Fruit fly (Drosophila melanogaster) whole organism, embryonic: ENCODE results near the gene Cpr64Ab.
A peak's percentile ranks its signal among the peaks of the same experiment; 100 is the strongest.

Source experiments
- Bdp1 ChIP-seq: fragments of 200-800 bp; sonication (Bioruptor generic); optimal IDR thresholded peaks from 3 replicates; lab custom pipeline; 2016; ENCODE audit warnings: missing biosample characterization, missing genetic modification characterization
- CG11695 ChIP-seq: fragments of 200-800 bp; sonication (Bioruptor generic); IDR thresholded peaks from 3 replicates; pipeline ENCODE4 v1.3.6; 2022; ENCODE audit warnings: missing biosample characterization, missing genetic modification characterization
- CG14667 ChIP-seq: fragments of 200-800 bp; sonication (Bioruptor generic); IDR thresholded peaks from 2 replicates; pipeline ENCODE4 v1.3.6; 2022; ENCODE audit warnings: missing biosample characterization, missing genetic modification characterization
- CG17385 ChIP-seq: fragments of 200-800 bp; sonication (Bioruptor generic); optimal IDR thresholded peaks from 3 replicates; lab custom pipeline; 2018; ENCODE audit warnings: missing biosample characterization, mild to moderate bottlenecking, missing genetic modification characterization
- CG17568 ChIP-seq: fragments of 200-800 bp; sonication (Bioruptor generic); optimal IDR thresholded peaks from 2 replicates; lab custom pipeline; 2018; ENCODE audit warnings: missing biosample characterization, mild to moderate bottlenecking, missing genetic modification characterization, moderate library complexity
- CG18599 ChIP-seq: fragments of 200-800 bp; sonication (Bioruptor generic); optimal IDR thresholded peaks from 3 replicates; lab custom pipeline; 2017; ENCODE audit warnings: missing biosample characterization, missing genetic modification characterization, mild to moderate bottlenecking, moderate library complexity, missing genetic modification reagents
- CG4617 ChIP-seq: fragments of 200-800 bp; sonication (Bioruptor generic); optimal IDR thresholded peaks from 3 replicates; lab custom pipeline; 2016; ENCODE audit warnings: missing biosample characterization, missing genetic modification characterization, borderline replicate concordance
- CG4854 ChIP-seq: fragments of 200-800 bp; sonication (Bioruptor generic); optimal IDR thresholded peaks from 2 replicates; lab custom pipeline; 2016; ENCODE audit warnings: missing biosample characterization, missing genetic modification characterization, inconsistent platforms
- CG5245 ChIP-seq: fragments of 200-800 bp; sonication (Bioruptor generic); optimal IDR thresholded peaks from 3 replicates; lab custom pipeline; 2016; ENCODE audit warnings: missing biosample characterization, missing genetic modification characterization
- CG7372 ChIP-seq: fragments of 200-800 bp; sonication (Bioruptor generic); IDR thresholded peaks from 2 replicates; pipeline ENCODE4 v1.3.6; 2022; ENCODE audit warnings: missing biosample characterization, missing genetic modification characterization
- CG8765 ChIP-seq: fragments of 200-800 bp; sonication (Bioruptor generic); IDR thresholded peaks from 2 replicates; pipeline ENCODE4 v1.3.6; 2022; ENCODE audit warnings: missing biosample characterization, missing genetic modification characterization
- Camta ChIP-seq: fragments of 200-800 bp; sonication (Bioruptor generic); optimal IDR thresholded peaks from 2 replicates; lab custom pipeline; 2016; ENCODE audit warnings: missing biosample characterization, missing genetic modification characterization
- Gug ChIP-seq: fragments of 200-800 bp; sonication (Bioruptor generic); IDR thresholded peaks from 4 replicates; pipeline ENCODE4 v1.3.6; 2022; ENCODE audit warnings: missing biosample characterization, missing genetic modification characterization
- Hand ChIP-seq: fragments of 200-800 bp; sonication (Bioruptor generic); optimal IDR thresholded peaks from 2 replicates; lab custom pipeline; 2017; ENCODE audit warnings: mild to moderate bottlenecking, missing biosample characterization, missing genetic modification reagents, missing genetic modification characterization
- Hr39 ChIP-seq: fragments of >200 bp; optimal IDR thresholded peaks from 2 replicates; lab custom pipeline; 2017
- Lim3 ChIP-seq: fragments of 200-800 bp; sonication (Bioruptor generic); IDR thresholded peaks from 2 replicates; pipeline ENCODE4 v1.3.6; 2022; ENCODE audit warnings: missing biosample characterization, missing genetic modification characterization
- Nf-YA ChIP-seq: fragments of 200-800 bp; sonication (Bioruptor generic); IDR thresholded peaks from 2 replicates; pipeline ENCODE4 v1.3.6; 2022; ENCODE audit warnings: missing biosample characterization, missing genetic modification characterization
- Rfx ChIP-seq: fragments of 200-800 bp; sonication (Bioruptor generic); IDR thresholded peaks from 2 replicates; pipeline ENCODE4 v1.3.6; 2022; ENCODE audit warnings: missing biosample characterization, missing genetic modification characterization
- Scr ChIP-seq: fragments of 200-800 bp; sonication (Bioruptor generic); IDR thresholded peaks from 2 replicates; pipeline ENCODE4 v1.3.6; 2022; ENCODE audit warnings: missing biosample characterization, missing genetic modification characterization; ENCODE audit not compliant: partially characterized antibody
- Sin3A ChIP-seq: fragments of >200 bp; optimal IDR thresholded peaks from 2 replicates; lab custom pipeline; 2018
- Tbp ChIP-seq: fragments of >200 bp; optimal IDR thresholded peaks from 2 replicates; lab custom pipeline; 2018; ENCODE audit warnings: missing biosample characterization, missing genetic modification characterization
- ac ChIP-seq: fragments of 200-800 bp; sonication (Bioruptor generic); optimal IDR thresholded peaks from 3 replicates; lab custom pipeline; 2017; ENCODE audit warnings: missing biosample characterization, mild to moderate bottlenecking, missing genetic modification characterization
- al ChIP-seq: fragments of 200-800 bp; sonication (Bioruptor generic); IDR thresholded peaks from 2 replicates; pipeline ENCODE4 v1.3.6; 2022; ENCODE audit warnings: missing biosample characterization, missing genetic modification characterization
- amos ChIP-seq: fragments of 200-800 bp; sonication (Bioruptor generic); IDR thresholded peaks from 2 replicates; pipeline ENCODE4 v1.3.6; 2022; ENCODE audit warnings: missing biosample characterization, missing genetic modification characterization; ENCODE audit not compliant: partially characterized antibody
- az2 ChIP-seq: fragments of 200-800 bp; sonication (Bioruptor generic); optimal IDR thresholded peaks from 3 replicates; lab custom pipeline; 2016; ENCODE audit warnings: missing biosample characterization, missing genetic modification characterization
- bsh ChIP-seq, 2 experiments: fragments of 200-800 bp; sonication (Bioruptor generic); optimal IDR thresholded peaks; 2 replicates each; lab custom pipeline; 2017 to 2018; ENCODE audit warnings: mild to moderate bottlenecking in 2 of 2, missing biosample characterization in 2 of 2, missing genetic modification characterization in 2 of 2, moderate library complexity in 1 of 2
- cg ChIP-seq: fragments of 200-800 bp; sonication (Bioruptor generic); optimal IDR thresholded peaks from 3 replicates; lab custom pipeline; 2019; ENCODE audit warnings: missing biosample characterization, mild to moderate bottlenecking, missing genetic modification characterization, moderate library complexity
- fd102C ChIP-seq: fragments of 200-800 bp; sonication (Bioruptor generic); optimal IDR thresholded peaks from 2 replicates; lab custom pipeline; 2018; ENCODE audit warnings: missing biosample characterization, mild to moderate bottlenecking, missing genetic modification characterization, moderate library complexity
- fru ChIP-seq: fragments of >200 bp; optimal IDR thresholded peaks from 2 replicates; lab custom pipeline; 2017
- gcm2 ChIP-seq: fragments of 200-800 bp; sonication (Bioruptor generic); optimal IDR thresholded peaks from 2 replicates; lab custom pipeline; 2016; ENCODE audit warnings: missing biosample characterization, missing genetic modification characterization
- hb ChIP-seq: fragments of 200-800 bp; sonication (Bioruptor generic); IDR thresholded peaks from 3 replicates; pipeline ENCODE4 v1.3.6; 2022; ENCODE audit warnings: missing biosample characterization, missing genetic modification characterization; ENCODE audit not compliant: partially characterized antibody
- insv ChIP-seq, 2 experiments: fragments of 200-800 bp; sonication (Bioruptor generic); optimal IDR thresholded peaks; 3 replicates each; lab custom pipeline; 2016 to 2018; ENCODE audit warnings: missing biosample characterization in 2 of 2, missing genetic modification characterization in 2 of 2
- luna ChIP-seq: fragments of 200-800 bp; sonication (Bioruptor generic); optimal IDR thresholded peaks from 2 replicates; lab custom pipeline; 2016; ENCODE audit warnings: missing biosample characterization, missing genetic modification characterization
- maf-S ChIP-seq: fragments of 200-800 bp; sonication (Bioruptor generic); optimal IDR thresholded peaks from 2 replicates; lab custom pipeline; 2016; ENCODE audit warnings: missing biosample characterization, missing genetic modification characterization
- nerfin-1 ChIP-seq: fragments of 200-800 bp; sonication (Bioruptor generic); optimal IDR thresholded peaks from 3 replicates; lab custom pipeline; 2019; ENCODE audit warnings: missing biosample characterization, mild to moderate bottlenecking, missing genetic modification characterization, moderate library complexity
- prd ChIP-seq, 3 experiments: fragments of >200 bp in 2 of 3; fragments of 200-800 bp in 1 of 3; sonication (Bioruptor generic) in 1 of 3; optimal IDR thresholded peaks in 2 of 3; IDR thresholded peaks in 1 of 3; 2 replicates in 2 of 3; 3 replicates in 1 of 3; pipeline versions ENCODE4 v1.3.6 to Lab custom; 2017 to 2022; ENCODE audit warnings: missing biosample characterization in 1 of 3, missing genetic modification characterization in 1 of 3
- psq ChIP-seq: fragments of 200-800 bp; sonication (Bioruptor generic); optimal IDR thresholded peaks from 2 replicates; lab custom pipeline; 2017; ENCODE audit warnings: missing biosample characterization, missing genetic modification characterization
- rib ChIP-seq: fragments of 200-800 bp; sonication (Bioruptor generic); IDR thresholded peaks from 2 replicates; pipeline ENCODE4 v1.3.6; 2022; ENCODE audit warnings: missing biosample characterization, missing genetic modification characterization
- tio ChIP-seq: fragments of 200-800 bp; sonication (Bioruptor generic); optimal IDR thresholded peaks from 2 replicates; lab custom pipeline; 2017; ENCODE audit warnings: missing biosample characterization, missing genetic modification characterization, inconsistent platforms
- tup ChIP-seq: fragments of 200-800 bp; sonication (Bioruptor generic); optimal IDR thresholded peaks from 2 replicates; lab custom pipeline; 2016; ENCODE audit warnings: missing biosample characterization, mild to moderate bottlenecking, missing genetic modification characterization, moderate library complexity

Cpr64Ab gene

DNA sequence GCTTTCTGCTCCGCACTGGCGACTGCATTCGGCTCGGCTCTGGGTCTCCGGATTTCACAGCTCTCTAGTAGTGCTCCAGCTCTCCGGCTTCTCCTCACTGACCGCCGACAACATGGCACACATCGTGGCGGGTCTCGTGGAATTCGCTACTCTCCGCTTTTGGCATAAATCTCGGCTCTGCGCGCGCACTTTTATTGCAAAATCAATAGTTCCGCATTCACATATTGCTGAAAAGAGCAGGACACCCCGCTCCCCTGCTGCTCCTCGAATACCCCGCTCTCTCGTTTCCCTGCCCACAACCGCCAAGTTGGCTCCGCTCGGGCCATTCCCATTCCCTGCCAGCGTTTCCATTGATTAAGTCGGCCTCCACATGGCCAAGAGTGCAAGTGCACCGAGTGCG is 26.1 kb downstream of the Cpr64Ab start (continued):
- TF ChIP-seq az2 (GFP tag; lab: Kevin White, UChicago), result no peak
- TF ChIP-seq insv (GFP tag; optimal IDR thresholded peaks at IDR 0.05; lab: Kevin White, UChicago), result no peak
- 0 out of 2 replicates have a peak, but pooled peaks have one; percentile 14 for TF ChIP-seq Scr (GFP tag; lab: Robert Waterston, UW)
- no peak for TF ChIP-seq tio
- no peak for TF ChIP-seq luna (GFP tag; lab: Kevin White, UChicago)
- no peak for TF ChIP-seq Lim3
- peak; percentile 78 for TF ChIP-seq nerfin-1 (tag; lab: Kevin White, UChicago)
- TF ChIP-seq CG17385, result no peak
- no peak for TF ChIP-seq Hr39 (lab: Kevin White, UChicago)
- TF ChIP-seq gcm2, result no peak
- TF ChIP-seq fd102C (GFP tag; lab: Kevin White, UChicago), result no peak
- no peak for TF ChIP-seq cg
- TF ChIP-seq CG4617 (GFP tag; lab: Kevin White, UChicago), result no peak
- no peak for TF ChIP-seq CG17568 (GFP tag; lab: Kevin White, UChicago)
- no peak for TF ChIP-seq Nf-YA (GFP tag; lab: Robert Waterston, UW)
- TF ChIP-seq CG4854 (GFP tag; lab: Kevin White, UChicago), result no peak
- TF ChIP-seq fru (lab: Kevin White, UChicago), result no peak
- no peak for TF ChIP-seq Bdp1 (GFP tag; lab: Kevin White, UChicago)
- TF ChIP-seq bsh (GFP tag; optimal IDR thresholded peaks at IDR 0.05; lab: Kevin White, UChicago), result no peak
- no peak for TF ChIP-seq CG5245 (GFP tag; lab: Kevin White, UChicago)
- TF ChIP-seq CG7372 (GFP tag; lab: Robert Waterston, UW), result no peak
- TF ChIP-seq Rfx (GFP tag; lab: Robert Waterston, UW), result no peak
- TF ChIP-seq CG18599 (GFP tag; lab: Kevin White, UChicago), result no peak
- no peak for TF ChIP-seq CG8765 (GFP tag; lab: Robert Waterston, UW)

DNA sequence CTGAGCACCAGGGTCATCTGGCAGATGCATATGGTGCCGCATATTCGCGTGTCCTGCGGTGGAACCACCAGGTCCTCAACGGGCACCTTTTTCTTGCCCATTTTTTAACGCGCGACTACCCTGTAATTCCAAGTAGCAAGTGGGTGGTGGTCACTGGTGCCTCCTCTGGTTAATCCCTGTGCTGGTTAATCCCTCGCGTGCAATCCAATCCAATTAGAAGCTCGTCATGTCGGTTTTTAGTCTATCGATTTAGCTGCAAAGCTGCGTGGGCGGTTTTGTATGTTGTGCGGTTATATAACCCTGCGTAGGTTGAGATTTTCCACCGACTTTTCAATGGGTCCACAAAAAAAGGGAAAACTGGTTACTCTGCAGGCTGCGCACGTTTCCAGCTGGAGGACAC is 26.8 kb downstream of the Cpr64Ab start, which contains the start of gene Teh3:
Gene Teh3 (minus strand): TSS at position 101 of the 400 bp plus-strand sequence.
- TF ChIP-seq CG11695 (GFP tag; lab: Robert Waterston, UW) (no peak), Hand (GFP tag; lab: Kevin White, UChicago) (no peak), Camta (GFP tag; lab: Kevin White, UChicago) (no peak), Tbp (GFP tag; lab: Kevin White, UChicago) (no peak), ac (GFP tag; lab: Kevin White, UChicago) (no peak), amos (GFP tag; lab: Robert Waterston, UW) (no peak), maf-S (no peak), hb (GFP tag; lab: Robert Waterston, UW) (no peak), tup (GFP tag; lab: Kevin White, UChicago) (no peak), prd (optimal IDR thresholded peaks at IDR 0.05; lab: Kevin White, UChicago) (no peak), prd (GFP tag; IDR thresholded peaks at IDR 0.05; lab: Robert Waterston, UW) (no peak), rib (no peak), al (no peak), Sin3A (no peak), CG14667 (GFP tag; lab: Robert Waterston, UW) (no peak), Gug (GFP tag; lab: Robert Waterston, UW) (no peak), psq (GFP tag; lab: Kevin White, UChicago) (no peak)
